Fruit fly (Drosophila melanogaster): Measurements from ENCODE around the gene CG15525.

dm6 chr3R:29981479-29981878 lies 16.0 kb downstream of the CG15525 start:
- TF ChIP-seq CG8478 (optimal IDR thresholded peaks at IDR 0.05) (no peak), Dll (optimal IDR thresholded peaks at IDR 0.05) (no peak), psq (optimal IDR thresholded peaks at IDR 0.05) (no peak), usp (GFP tag; optimal IDR thresholded peaks at IDR 0.05) (no peak), EcR (GFP tag; optimal IDR thresholded peaks at IDR 0.05) (no peak), pan (optimal IDR thresholded peaks at IDR 0.05) (no peak)
